Worm (Caenorhabditis elegans) whole organism, L3 larva: ENCODE results near the gene K02E7.10.

ENCODE experiments used
- fos-1 ChIP-seq: fragments of 150-350 bp; optimal IDR thresholded peaks from 2 replicates; lab custom pipeline; 2014; ENCODE audit warnings: missing biosample characterization, missing genetic modification characterization
- nhr-11 ChIP-seq: fragments of 150-350 bp; optimal IDR thresholded peaks from 2 replicates; lab custom pipeline; 2014; ENCODE audit warnings: missing biosample characterization, missing genetic modification characterization
- pha-4 ChIP-seq: fragments of 150-350 bp; optimal IDR thresholded peaks from 2 replicates; lab custom pipeline; 2014; ENCODE audit warnings: missing biosample characterization, missing genetic modification reagents, missing genetic modification characterization

ce11 chrII:1102209-1102608, 35.4 kb upstream of the K02E7.10 start:
- TF ChIP-seq pha-4 (tag; lab: Kevin White, UChicago) (no peak), fos-1 (tag; lab: Kevin White, UChicago) (no peak), nhr-11 (tag; lab: Kevin White, UChicago) (no peak)
